Fruit fly (Drosophila melanogaster) whole organism, embryonic: Measurements from ENCODE around the gene CG6912.

ENCODE experiments used
- ATbp ChIP-seq: fragments of 200-800 bp; sonication (Bioruptor generic); optimal IDR thresholded peaks from 2 replicates; lab custom pipeline; 2017; ENCODE audit warnings: missing biosample characterization, mild to moderate bottlenecking, missing genetic modification characterization, missing genetic modification reagents
- Abd-B ChIP-seq: fragments of 200-800 bp; sonication (Bioruptor generic); optimal IDR thresholded peaks from 2 replicates; lab custom pipeline; 2018; ENCODE audit warnings: missing biosample characterization, mild to moderate bottlenecking, missing genetic modification characterization, moderate library complexity
- Atf6 ChIP-seq: fragments of 200-800 bp; sonication (Bioruptor generic); IDR thresholded peaks from 2 replicates; pipeline ENCODE4 v1.3.6; 2022; ENCODE audit warnings: missing biosample characterization, missing genetic modification characterization
- CG10321 ChIP-seq: fragments of 200-800 bp; sonication (Bioruptor generic); IDR thresholded peaks from 2 replicates; pipeline ENCODE4 v1.3.6; 2022; ENCODE audit warnings: missing biosample characterization, missing genetic modification characterization
- CG10565 ChIP-seq: fragments of 200-800 bp; sonication (Bioruptor generic); optimal IDR thresholded peaks from 3 replicates; lab custom pipeline; 2016; ENCODE audit warnings: missing biosample characterization, mild to moderate bottlenecking, missing genetic modification characterization
- CG12391 ChIP-seq: fragments of 200-800 bp; sonication (Bioruptor generic); optimal IDR thresholded peaks from 3 replicates; lab custom pipeline; 2018; ENCODE audit warnings: missing biosample characterization, mild to moderate bottlenecking, missing genetic modification characterization, moderate library complexity
- CG13296 ChIP-seq: fragments of 200-800 bp; sonication (Bioruptor generic); optimal IDR thresholded peaks from 3 replicates; lab custom pipeline; 2018; ENCODE audit warnings: missing biosample characterization, mild to moderate bottlenecking, missing genetic modification characterization
- CG1603 ChIP-seq: fragments of 200-800 bp; sonication (Bioruptor generic); optimal IDR thresholded peaks from 2 replicates; lab custom pipeline; 2019; ENCODE audit warnings: missing biosample characterization, mild to moderate bottlenecking, missing genetic modification characterization, moderate library complexity
- CG16813 ChIP-seq: fragments of 200-800 bp; sonication (Bioruptor generic); IDR thresholded peaks from 3 replicates; pipeline ENCODE4 v1.3.6; 2022; ENCODE audit warnings: missing biosample characterization, missing genetic modification characterization; ENCODE audit not compliant: partially characterized antibody
- CG17829 ChIP-seq: fragments of 200-800 bp; optimal IDR thresholded peaks from 2 replicates; lab custom pipeline; 2019; ENCODE audit warnings: missing biosample characterization, mild to moderate bottlenecking, missing genetic modification characterization, moderate library complexity
- CG17912 ChIP-seq: fragments of 200-800 bp; sonication (Bioruptor generic); optimal IDR thresholded peaks from 2 replicates; lab custom pipeline; 2018; ENCODE audit warnings: missing biosample characterization, mild to moderate bottlenecking, missing genetic modification characterization
- CG18262 ChIP-seq: fragments of 200-800 bp; optimal IDR thresholded peaks from 3 replicates; lab custom pipeline; 2019; ENCODE audit warnings: missing biosample characterization, mild to moderate bottlenecking, missing genetic modification characterization, moderate library complexity
- CG30431 ChIP-seq: fragments of 200-800 bp; sonication (Bioruptor generic); optimal IDR thresholded peaks from 2 replicates; lab custom pipeline; 2017; ENCODE audit warnings: missing biosample characterization, missing genetic modification characterization
- CG3281 ChIP-seq: fragments of 200-800 bp; sonication (Bioruptor generic); optimal IDR thresholded peaks from 3 replicates; lab custom pipeline; 2017; ENCODE audit warnings: missing biosample characterization, mild to moderate bottlenecking, missing genetic modification characterization
- CG3995 ChIP-seq: fragments of 200-800 bp; sonication (Bioruptor generic); optimal IDR thresholded peaks from 3 replicates; lab custom pipeline; 2016; ENCODE audit warnings: missing biosample characterization, missing genetic modification characterization
- CG5953 ChIP-seq: fragments of 200-800 bp; sonication (Bioruptor generic); IDR thresholded peaks from 2 replicates; pipeline ENCODE4 v1.3.6; 2022; ENCODE audit warnings: missing biosample characterization, missing genetic modification characterization
- CG6254 ChIP-seq: fragments of 200-800 bp; sonication (Bioruptor generic); optimal IDR thresholded peaks from 3 replicates; lab custom pipeline; 2017; ENCODE audit warnings: mild to moderate bottlenecking, missing biosample characterization, missing genetic modification reagents, missing genetic modification characterization
- CG8290 ChIP-seq, 3 experiments: fragments of 200-800 bp; sonication (Bioruptor generic); optimal IDR thresholded peaks; 2 replicates each; lab custom pipeline; 2016 to 2019; ENCODE audit warnings: missing biosample characterization in 3 of 3, missing genetic modification characterization in 3 of 3, mild to moderate bottlenecking in 2 of 3, moderate library complexity in 1 of 3
- CG8388 ChIP-seq: fragments of 200-800 bp; sonication (Bioruptor generic); optimal IDR thresholded peaks from 2 replicates; lab custom pipeline; 2019; ENCODE audit warnings: missing biosample characterization, mild to moderate bottlenecking, missing genetic modification characterization, moderate library complexity
- CG9727 ChIP-seq: fragments of 200-800 bp; sonication (Bioruptor generic); optimal IDR thresholded peaks from 3 replicates; lab custom pipeline; 2017; ENCODE audit warnings: missing biosample characterization, mild to moderate bottlenecking, missing genetic modification characterization
- D ChIP-seq, 2 experiments: fragments of 200-800 bp in 1 of 2; fragments of >200 bp in 1 of 2; sonication (Bioruptor generic) in 1 of 2; optimal IDR thresholded peaks; 2 replicates in 1 of 2; 3 replicates in 1 of 2; lab custom pipeline; 2017; ENCODE audit warnings: mild to moderate bottlenecking in 1 of 2, missing biosample characterization in 1 of 2, missing genetic modification characterization in 1 of 2, missing genetic modification reagents in 1 of 2
- HLHmδ ChIP-seq: fragments of 200-800 bp; sonication (Bioruptor generic); optimal IDR thresholded peaks from 2 replicates; lab custom pipeline; 2018; ENCODE audit warnings: missing biosample characterization, mild to moderate bottlenecking, missing genetic modification characterization, moderate library complexity
- HmgD ChIP-seq: fragments of 200-800 bp; sonication (Bioruptor generic); optimal IDR thresholded peaks from 3 replicates; lab custom pipeline; 2016; ENCODE audit warnings: missing biosample characterization, missing genetic modification characterization
- Jarid2 ChIP-seq: fragments of 200-800 bp; sonication (Bioruptor generic); optimal IDR thresholded peaks from 3 replicates; lab custom pipeline; 2017; ENCODE audit warnings: mild to moderate bottlenecking, missing biosample characterization, missing genetic modification reagents, missing genetic modification characterization
- Med ChIP-seq: fragments of 200-800 bp; sonication (Bioruptor generic); peaks from one replicate; lab custom pipeline; 2016; ENCODE audit warnings: missing biosample characterization, missing genetic modification characterization, mild to moderate bottlenecking, inconsistent platforms, moderate library complexity
- Rfx ChIP-seq: fragments of 200-800 bp; sonication (Bioruptor generic); IDR thresholded peaks from 2 replicates; pipeline ENCODE4 v1.3.6; 2022; ENCODE audit warnings: missing biosample characterization, missing genetic modification characterization
- Ssrp ChIP-seq: fragments of 200-800 bp; sonication (Bioruptor generic); optimal IDR thresholded peaks from 2 replicates; lab custom pipeline; 2018; ENCODE audit warnings: missing biosample characterization, mild to moderate bottlenecking, missing genetic modification characterization, moderate library complexity
- bbx ChIP-seq: fragments of 200-800 bp; sonication (Bioruptor generic); IDR thresholded peaks from 2 replicates; pipeline ENCODE4 v1.3.6; 2022; ENCODE audit warnings: missing biosample characterization, missing genetic modification characterization; ENCODE audit not compliant: partially characterized antibody
- bcd ChIP-seq: fragments of 200-800 bp; sonication (Bioruptor generic); optimal IDR thresholded peaks from 2 replicates; lab custom pipeline; 2017; ENCODE audit warnings: missing biosample characterization, mild to moderate bottlenecking, missing genetic modification characterization
- br ChIP-seq: fragments of >200 bp; optimal IDR thresholded peaks from 2 replicates; lab custom pipeline; 2017
- bsh ChIP-seq, 2 experiments: fragments of 200-800 bp; sonication (Bioruptor generic); optimal IDR thresholded peaks; 2 replicates each; lab custom pipeline; 2017 to 2018; ENCODE audit warnings: mild to moderate bottlenecking in 2 of 2, missing biosample characterization in 2 of 2, missing genetic modification characterization in 2 of 2, moderate library complexity in 1 of 2
- chinmo ChIP-seq: fragments of 200-800 bp; sonication (Bioruptor generic); IDR thresholded peaks from 4 replicates; pipeline ENCODE4 v1.3.6; 2022; ENCODE audit warnings: missing biosample characterization, missing genetic modification characterization; ENCODE audit not compliant: partially characterized antibody
- ci ChIP-seq: fragments of 200-800 bp; sonication (Bioruptor generic); IDR thresholded peaks from 3 replicates; pipeline ENCODE4 v1.3.6; 2022; ENCODE audit warnings: missing biosample characterization, missing genetic modification characterization
- dmrt11E ChIP-seq: fragments of 200-800 bp; sonication (Bioruptor generic); optimal IDR thresholded peaks from 3 replicates; lab custom pipeline; 2018; ENCODE audit warnings: missing biosample characterization, mild to moderate bottlenecking, missing genetic modification characterization, moderate library complexity
- dmrt99B ChIP-seq: fragments of 200-800 bp; sonication (Bioruptor generic); optimal IDR thresholded peaks from 2 replicates; lab custom pipeline; 2018; ENCODE audit warnings: missing biosample characterization, mild to moderate bottlenecking, missing genetic modification characterization, moderate library complexity
- fd64A ChIP-seq: fragments of 200-800 bp; sonication (Bioruptor generic); optimal IDR thresholded peaks from 3 replicates; lab custom pipeline; 2018; ENCODE audit warnings: missing biosample characterization, mild to moderate bottlenecking, missing genetic modification characterization
- fd96Cb ChIP-seq: fragments of 200-800 bp; sonication (Bioruptor generic); optimal IDR thresholded peaks from 2 replicates; lab custom pipeline; 2018; ENCODE audit warnings: missing biosample characterization, mild to moderate bottlenecking, missing genetic modification characterization, moderate library complexity
- fru ChIP-seq: fragments of >200 bp; optimal IDR thresholded peaks from 2 replicates; lab custom pipeline; 2017
- grau ChIP-seq: fragments of 200-800 bp; optimal IDR thresholded peaks from 3 replicates; lab custom pipeline; 2019; ENCODE audit warnings: missing biosample characterization, mild to moderate bottlenecking, missing genetic modification characterization, moderate library complexity
- mirr ChIP-seq: fragments of 200-800 bp; sonication (Bioruptor generic); optimal IDR thresholded peaks from 3 replicates; lab custom pipeline; 2018; ENCODE audit warnings: missing biosample characterization, mild to moderate bottlenecking, missing genetic modification characterization
- nom ChIP-seq: fragments of 200-800 bp; sonication (Bioruptor generic); optimal IDR thresholded peaks from 2 replicates; lab custom pipeline; 2017; ENCODE audit warnings: missing biosample characterization, missing genetic modification characterization, mild to moderate bottlenecking, moderate library complexity, missing genetic modification reagents
- phol ChIP-seq: fragments of 200-800 bp; sonication (Bioruptor generic); optimal IDR thresholded peaks from 3 replicates; lab custom pipeline; 2018; ENCODE audit warnings: missing biosample characterization, mild to moderate bottlenecking, missing genetic modification characterization, moderate library complexity
- rib ChIP-seq: fragments of 200-800 bp; sonication (Bioruptor generic); IDR thresholded peaks from 2 replicates; pipeline ENCODE4 v1.3.6; 2022; ENCODE audit warnings: missing biosample characterization, missing genetic modification characterization
- sd ChIP-seq: fragments of 200-800 bp; sonication (Bioruptor generic); optimal IDR thresholded peaks from 3 replicates; lab custom pipeline; 2018; ENCODE audit warnings: missing biosample characterization, mild to moderate bottlenecking, missing genetic modification characterization, moderate library complexity
- sqz ChIP-seq: fragments of 200-800 bp; sonication (Bioruptor generic); optimal IDR thresholded peaks from 3 replicates; lab custom pipeline; 2018; ENCODE audit warnings: missing biosample characterization, mild to moderate bottlenecking, missing genetic modification characterization
- ttk ChIP-seq: fragments of 200-800 bp; sonication (Bioruptor generic); IDR thresholded peaks from 2 replicates; pipeline ENCODE4 v2.1.2; 2022; ENCODE audit warnings: missing biosample characterization, missing genetic modification characterization
- wdn ChIP-seq: fragments of 200-800 bp; sonication (Bioruptor generic); IDR thresholded peaks from 2 replicates; pipeline ENCODE4 v1.3.6; 2022; ENCODE audit warnings: missing biosample characterization, missing genetic modification characterization
- zf30C ChIP-seq: fragments of 200-800 bp; sonication (Bioruptor generic); optimal IDR thresholded peaks from 3 replicates; lab custom pipeline; 2018; ENCODE audit warnings: missing biosample characterization, mild to moderate bottlenecking, missing genetic modification characterization

Gene CG6912

DNA sequence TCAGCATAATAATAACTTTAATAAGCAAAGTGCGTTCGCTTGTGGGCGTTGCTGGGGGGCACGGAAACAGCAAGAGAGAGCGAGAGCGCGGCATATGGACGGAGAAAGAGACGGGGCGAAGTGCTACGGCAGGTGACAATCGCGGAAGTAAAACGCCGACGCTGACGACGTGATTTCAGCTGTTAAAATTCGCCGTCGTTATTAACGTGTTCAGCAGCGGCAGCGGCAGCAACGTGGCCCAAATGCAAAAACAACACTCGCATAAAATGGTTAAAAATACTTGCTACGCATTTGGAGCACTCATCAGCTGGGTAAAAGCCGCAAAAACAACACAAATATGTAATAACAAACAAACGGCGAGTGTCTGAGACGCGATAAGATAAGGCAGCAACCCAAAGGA lies 44.0 kb downstream of the CG6912 start (continued):
- TF ChIP-seq Atf6 (GFP tag; lab: Robert Waterston, UW) (peak; percentile 53; the same call in 1 of the 2 replicates), Rfx (GFP tag; lab: Robert Waterston, UW) (no peak), sd (peak; percentile 77), mirr (GFP tag; lab: Kevin White, UChicago) (peak; percentile 71), CG9727 (GFP tag; lab: Kevin White, UChicago) (peak; percentile 2), CG3281 (GFP tag; lab: Kevin White, UChicago) (peak; percentile 22), ci (GFP tag; lab: Robert Waterston, UW) (0 out of 3 replicates have a peak, but pooled peaks have one; percentile 22), wdn (GFP tag; lab: Robert Waterston, UW) (0 out of 2 replicates have a peak, but pooled peaks have one; percentile 19), ttk (GFP tag; lab: Robert Waterston, UW) (no peak), CG13296 (GFP tag; lab: Kevin White, UChicago) (peak; percentile 58), bsh (GFP tag; optimal IDR thresholded peaks at IDR 0.05; lab: Kevin White, UChicago) (peak in 1 of 2 experiments; percentile 23), CG5953 (GFP tag; lab: Robert Waterston, UW) (0 out of 2 replicates have a peak, but pooled peaks have one; percentile 36), CG8290 (GFP tag; optimal IDR thresholded peaks at IDR 0.05; lab: Kevin White, UChicago) (no peak), CG8290 (tag; optimal IDR thresholded peaks at IDR 0.05; lab: Kevin White, UChicago) (peak in 1 of 2 experiments; percentile 47), bbx (0 out of 2 replicates have a peak, but pooled peaks have one; percentile 21), HLHmδ (GFP tag; lab: Kevin White, UChicago) (no peak), ATbp (GFP tag; lab: Kevin White, UChicago) (peak; percentile 59), CG1603 (peak; percentile 11), fru (lab: Kevin White, UChicago) (no peak)

DNA sequence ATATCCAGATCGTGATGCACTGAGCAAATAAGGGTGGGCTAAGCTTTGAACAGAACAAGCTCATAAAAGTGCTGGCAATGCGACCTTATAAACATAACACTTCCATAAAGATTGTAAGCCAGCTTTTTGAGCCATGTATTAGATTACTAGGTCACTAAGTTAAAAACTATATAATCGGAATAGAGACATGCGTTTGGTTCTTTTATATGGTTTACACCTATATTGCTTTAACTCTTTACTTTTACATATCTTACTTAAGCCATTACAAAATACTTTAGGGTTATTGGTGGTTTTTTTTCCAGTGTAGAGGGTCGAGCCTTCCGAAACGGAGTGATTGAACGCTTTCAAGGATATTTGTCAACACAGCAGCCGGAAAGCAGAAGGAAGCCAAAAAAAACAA lies 44.5 kb downstream of the CG6912 start:
- TF ChIP-seq HmgD (GFP tag; lab: Kevin White, UChicago) (no peak), dmrt11E (tag; lab: Kevin White, UChicago) (peak; percentile 9), CG10565 (no peak), CG17829 (tag; lab: Kevin White, UChicago) (peak; percentile 10), Ssrp (tag; lab: Kevin White, UChicago) (peak; percentile 28), Med (GFP tag; lab: Kevin White, UChicago) (peak; percentile 3), CG6254 (GFP tag; lab: Kevin White, UChicago) (peak; percentile 25), phol (tag; lab: Kevin White, UChicago) (peak; percentile 51), CG1603 (no peak), br (lab: Kevin White, UChicago) (no peak), dmrt99B (tag; lab: Kevin White, UChicago) (peak; percentile 32), nom (GFP tag; lab: Kevin White, UChicago) (peak; percentile 51), fd96Cb (tag; lab: Kevin White, UChicago) (peak; percentile 35), chinmo (GFP tag; lab: Robert Waterston, UW) (no peak), CG3995 (no peak), fd64A (GFP tag; lab: Kevin White, UChicago) (no peak), CG10321 (no peak), rib (GFP tag; lab: Robert Waterston, UW) (no peak), CG8388 (GFP tag; lab: Kevin White, UChicago) (peak; percentile 3), zf30C (peak; percentile 26), sqz (GFP tag; lab: Kevin White, UChicago) (no peak), Abd-B (GFP tag; lab: Kevin White, UChicago) (no peak), Jarid2 (GFP tag; lab: Kevin White, UChicago) (no peak), CG16813 (GFP tag; lab: Robert Waterston, UW) (no peak), CG30431 (GFP tag; lab: Kevin White, UChicago) (no peak), CG18262 (tag; lab: Kevin White, UChicago) (peak; percentile 54), bcd (GFP tag; lab: Kevin White, UChicago) (peak; percentile 10), grau (tag; lab: Kevin White, UChicago) (peak; percentile 36), ci (GFP tag; lab: Robert Waterston, UW) (no peak; the same call in 2 of the 3 replicates), CG17912 (no peak), D (optimal IDR thresholded peaks at IDR 0.05; lab: Kevin White, UChicago) (no peak), D (GFP tag; optimal IDR thresholded peaks at IDR 0.05; lab: Kevin White, UChicago) (peak; percentile 22), CG12391 (tag; lab: Kevin White, UChicago) (peak; percentile 23)
